Worm (Caenorhabditis elegans) whole organism, L4 larva: ENCODE measurements around the gene K08H10.10.

Experiments
- D1046.2 ChIP-seq: fragments of 200-800 bp; sonication (Bioruptor generic); IDR thresholded peaks from 2 replicates; pipeline ENCODE4 v1.3.6; 2022; ENCODE audit warnings: missing genetic modification characterization, missing compliant biosample characterization
- F10B5.3 ChIP-seq: sonication (generic microtip); optimal IDR thresholded peaks from 2 replicates; lab custom pipeline; 2016; ENCODE audit warnings: mild to moderate bottlenecking, missing genetic modification characterization, missing compliant biosample characterization
- F44E2.7 ChIP-seq: fragments of 200-800 bp; sonication (Bioruptor generic); IDR thresholded peaks from 2 replicates; pipeline ENCODE4 v2.1.2; 2022; ENCODE audit warnings: missing genetic modification characterization, missing compliant biosample characterization
- R02D3.7 ChIP-seq: fragments of 150-350 bp; sonication (generic microtip); optimal IDR thresholded peaks from 3 replicates; lab custom pipeline; 2014; ENCODE audit warnings: missing biosample characterization, missing genetic modification characterization
- T26A8.4 ChIP-seq: fragments of 200-800 bp; sonication (Bioruptor generic); IDR thresholded peaks from 2 replicates; pipeline ENCODE4 v1.3.6; 2022; ENCODE audit warnings: missing genetic modification characterization, missing compliant biosample characterization
- Y105C5A.15 ChIP-seq: fragments of 200-800 bp; sonication (Bioruptor generic); IDR thresholded peaks from 2 replicates; pipeline ENCODE4 v1.3.6; 2022; ENCODE audit warnings: missing genetic modification characterization, missing compliant biosample characterization
- Y48G9A.11 ChIP-seq: fragments of 200-800 bp; sonication (Bioruptor generic); IDR thresholded peaks from 2 replicates; pipeline ENCODE4 v1.3.6; 2022; ENCODE audit warnings: missing genetic modification reagents, missing genetic modification characterization, missing compliant biosample characterization
- Y75B8A.6 ChIP-seq: fragments of 200-800 bp; sonication (Bioruptor generic); IDR thresholded peaks from 2 replicates; pipeline ENCODE4 v1.3.6; 2022; ENCODE audit warnings: missing genetic modification reagents, missing genetic modification characterization, missing compliant biosample characterization
- ZK337.2 ChIP-seq: fragments of 200-800 bp; sonication (Bioruptor generic); IDR thresholded peaks from 2 replicates; pipeline ENCODE4 v1.3.6; 2022; ENCODE audit warnings: missing genetic modification reagents, missing genetic modification characterization, missing compliant biosample characterization
- aha-1 ChIP-seq: fragments of 150-350 bp; peaks from one replicate; lab custom pipeline; 2014; ENCODE audit warnings: missing biosample characterization, missing genetic modification characterization
- aly-2 ChIP-seq: sonication (generic microtip); optimal IDR thresholded peaks from 2 replicates; lab custom pipeline; 2018; ENCODE audit warnings: missing biosample characterization, missing genetic modification characterization
- ceh-20 ChIP-seq: fragments of 200-800 bp; sonication (Bioruptor generic); IDR thresholded peaks from 2 replicates; pipeline ENCODE4 v1.3.6; 2022; ENCODE audit warnings: missing genetic modification reagents, missing genetic modification characterization, missing compliant biosample characterization
- ceh-32 ChIP-seq: sonication (generic microtip); optimal IDR thresholded peaks from 2 replicates; lab custom pipeline; 2016; ENCODE audit warnings: mild to moderate bottlenecking, missing genetic modification characterization, missing compliant biosample characterization; ENCODE audit not compliant: poor library complexity
- ceh-44 ChIP-seq: fragments of 200-800 bp; sonication (Bioruptor generic); IDR thresholded peaks from 2 replicates; pipeline ENCODE4 v1.3.6; 2022; ENCODE audit warnings: missing genetic modification reagents, missing genetic modification characterization, missing compliant biosample characterization
- ceh-62 ChIP-seq: sonication (generic microtip); optimal IDR thresholded peaks from 2 replicates; lab custom pipeline; 2017; ENCODE audit warnings: missing biosample characterization, missing genetic modification characterization
- ces-1 ChIP-seq: fragments of 150-350 bp; sonication (generic microtip); optimal IDR thresholded peaks from 4 replicates; lab custom pipeline; 2014; ENCODE audit warnings: missing biosample characterization, missing genetic modification reagents, missing genetic modification characterization
- cey-2 ChIP-seq: sonication (generic microtip); optimal IDR thresholded peaks from 3 replicates; lab custom pipeline; 2017; ENCODE audit warnings: missing genetic modification characterization, mild to moderate bottlenecking, missing compliant biosample characterization, antibody characterized with exemption, borderline replicate concordance; ENCODE audit not compliant: insufficient read depth
- ctbp-1 ChIP-seq: fragments of 200-800 bp; sonication (Bioruptor generic); IDR thresholded peaks from 2 replicates; pipeline ENCODE4 v1.3.6; 2022; ENCODE audit warnings: missing genetic modification reagents, missing genetic modification characterization, missing compliant biosample characterization
- dmd-8 ChIP-seq: fragments of 200-800 bp; sonication (Bioruptor generic); IDR thresholded peaks from 2 replicates; pipeline ENCODE4 v1.3.6; 2022; ENCODE audit warnings: missing genetic modification characterization, missing compliant biosample characterization
- dpl-1 ChIP-seq: fragments of 150-350 bp; optimal IDR thresholded peaks from 2 replicates; lab custom pipeline; 2014; ENCODE audit warnings: missing biosample characterization, missing genetic modification reagents, missing genetic modification characterization
- duxl-1 ChIP-seq: sonication (generic microtip); optimal IDR thresholded peaks from 2 replicates; lab custom pipeline; 2016; ENCODE audit warnings: mild to moderate bottlenecking, missing genetic modification characterization, moderate library complexity, missing compliant biosample characterization; ENCODE audit not compliant: poor library complexity
- egl-43 ChIP-seq: fragments of 200-800 bp; sonication (Bioruptor generic); IDR thresholded peaks from 2 replicates; pipeline ENCODE4 v1.3.6; 2022; ENCODE audit warnings: missing genetic modification reagents, missing genetic modification characterization, missing compliant biosample characterization
- fkh-10 ChIP-seq: fragments of 150-350 bp; optimal IDR thresholded peaks from 2 replicates; lab custom pipeline; 2014; ENCODE audit warnings: missing biosample characterization, missing genetic modification reagents, missing genetic modification characterization
- fos-1 ChIP-seq: fragments of 150-350 bp; optimal IDR thresholded peaks from 2 replicates; lab custom pipeline; 2014; ENCODE audit warnings: missing biosample characterization, missing genetic modification characterization
- hlh-11 ChIP-seq: fragments of 200-800 bp; sonication (Bioruptor generic); optimal IDR thresholded peaks from 2 replicates; lab custom pipeline; 2018; ENCODE audit warnings: mild to moderate bottlenecking, missing genetic modification characterization, missing compliant biosample characterization
- hmg-1.1 ChIP-seq: fragments of 200-800 bp; sonication (Bioruptor generic); IDR thresholded peaks from 2 replicates; pipeline ENCODE4 v1.3.6; 2022; ENCODE audit warnings: missing genetic modification reagents, missing genetic modification characterization, missing compliant biosample characterization
- lin-15B ChIP-seq: fragments of 150-350 bp; sonication (generic microtip); optimal IDR thresholded peaks from 3 replicates; lab custom pipeline; 2014; ENCODE audit warnings: missing biosample characterization, missing genetic modification characterization
- lin-39 ChIP-seq: fragments of 150-350 bp; optimal IDR thresholded peaks from 2 replicates; lab custom pipeline; 2014; ENCODE audit warnings: missing biosample characterization, missing genetic modification reagents, missing genetic modification characterization
- lsy-2 ChIP-seq, 2 experiments: fragments of 150-350 bp in 1 of 2; sonication (generic microtip) in 1 of 2; optimal IDR thresholded peaks; 2 replicates each; lab custom pipeline; 2014 to 2017; ENCODE audit warnings: missing biosample characterization in 2 of 2, missing genetic modification characterization in 2 of 2
- madf-5 ChIP-seq, 2 experiments: fragments of 200-800 bp; sonication (Bioruptor generic); IDR thresholded peaks; 2 replicates each; pipeline ENCODE4 v1.3.6; 2022; ENCODE audit warnings: missing compliant biosample characterization in 2 of 2, missing genetic modification characterization in 2 of 2
- mdt-29 ChIP-seq: fragments of 200-800 bp; sonication (Bioruptor generic); IDR thresholded peaks from 2 replicates; pipeline ENCODE4 v1.3.6; 2022; ENCODE audit warnings: missing genetic modification reagents, missing genetic modification characterization, missing compliant biosample characterization
- mep-1 ChIP-seq: fragments of 150-350 bp; sonication (generic microtip); optimal IDR thresholded peaks from 3 replicates; lab custom pipeline; 2014; ENCODE audit warnings: missing biosample characterization, missing genetic modification characterization
- mxl-2 ChIP-seq: fragments of 200-800 bp; sonication (Bioruptor generic); conservative IDR thresholded peaks from 2 replicates; pipeline ENCODE4 v1.3.6; 2022; ENCODE audit warnings: missing genetic modification reagents, missing genetic modification characterization, missing compliant biosample characterization
- mxl-3 ChIP-seq: fragments of 200-800 bp; sonication (Bioruptor generic); optimal IDR thresholded peaks from 2 replicates; lab custom pipeline; 2018; ENCODE audit warnings: mild to moderate bottlenecking, missing genetic modification characterization, missing compliant biosample characterization
- nhr-10 ChIP-seq: fragments of 150-350 bp; optimal IDR thresholded peaks from 2 replicates; lab custom pipeline; 2014; ENCODE audit warnings: missing biosample characterization, missing genetic modification characterization
- nhr-102 ChIP-seq: sonication (generic microtip); optimal IDR thresholded peaks from 2 replicates; lab custom pipeline; 2016; ENCODE audit warnings: mild to moderate bottlenecking, missing genetic modification characterization, moderate library complexity, missing compliant biosample characterization
- nhr-237 ChIP-seq: sonication (generic microtip); optimal IDR thresholded peaks from 2 replicates; lab custom pipeline; 2017; ENCODE audit warnings: missing biosample characterization, missing genetic modification characterization
- nhr-25 ChIP-seq: sonication (generic microtip); optimal IDR thresholded peaks from 2 replicates; lab custom pipeline; 2017; ENCODE audit warnings: missing genetic modification characterization, mild to moderate bottlenecking, missing compliant biosample characterization, antibody characterized with exemption, moderate library complexity, borderline replicate concordance; ENCODE audit not compliant: insufficient read depth
- nhr-28 ChIP-seq: fragments of 150-350 bp; optimal IDR thresholded peaks from 2 replicates; lab custom pipeline; 2014; ENCODE audit warnings: missing biosample characterization, missing genetic modification characterization
- nhr-48 ChIP-seq: sonication (generic microtip); optimal IDR thresholded peaks from 2 replicates; lab custom pipeline; 2016; ENCODE audit warnings: mild to moderate bottlenecking, missing genetic modification characterization, missing compliant biosample characterization
- nhr-77 ChIP-seq: fragments of 150-350 bp; optimal IDR thresholded peaks from 2 replicates; lab custom pipeline; 2014; ENCODE audit warnings: missing biosample characterization, missing genetic modification characterization
- pha-4 ChIP-seq, 2 experiments: fragments of 150-350 bp in 1 of 2; fragments of 200-800 bp in 1 of 2; sonication (Bioruptor generic) in 1 of 2; IDR thresholded peaks in 1 of 2; optimal IDR thresholded peaks in 1 of 2; 2 replicates each; pipeline versions ENCODE4 v1.3.6 to Lab custom; 2014 to 2022; ENCODE audit warnings: missing genetic modification characterization in 2 of 2, missing genetic modification reagents in 2 of 2, missing biosample characterization in 1 of 2, missing compliant biosample characterization in 1 of 2
- snpc-4 ChIP-seq: fragments of 150-350 bp; optimal IDR thresholded peaks from 2 replicates; lab custom pipeline; 2014; ENCODE audit warnings: missing biosample characterization, missing genetic modification characterization
- spr-1 ChIP-seq: sonication (generic microtip); optimal IDR thresholded peaks from 2 replicates; lab custom pipeline; 2016; ENCODE audit warnings: mild to moderate bottlenecking, missing genetic modification characterization, missing compliant biosample characterization
- tag-97 ChIP-seq: fragments of 200-800 bp; sonication (Bioruptor generic); IDR thresholded peaks from 2 replicates; pipeline ENCODE4 v1.3.6; 2022; ENCODE audit warnings: missing genetic modification characterization, missing compliant biosample characterization
- unc-39 ChIP-seq: sonication (generic microtip); optimal IDR thresholded peaks from 2 replicates; lab custom pipeline; 2017; ENCODE audit warnings: missing biosample characterization, missing genetic modification characterization
- vab-7 ChIP-seq: fragments of 200-800 bp; sonication (Bioruptor generic); IDR thresholded peaks from 2 replicates; pipeline ENCODE4 v1.3.6; 2022; ENCODE audit warnings: missing genetic modification reagents, missing genetic modification characterization, missing compliant biosample characterization
- zfp-2 ChIP-seq: sonication (generic microtip); optimal IDR thresholded peaks from 2 replicates; lab custom pipeline; 2016; ENCODE audit warnings: mild to moderate bottlenecking, missing genetic modification characterization, missing compliant biosample characterization
- zip-11 ChIP-seq: fragments of 200-800 bp; sonication (Bioruptor generic); IDR thresholded peaks from 2 replicates; pipeline ENCODE4 v1.3.6; 2022; ENCODE audit warnings: missing genetic modification characterization, missing compliant biosample characterization
- zip-2 ChIP-seq: fragments of 150-350 bp; optimal IDR thresholded peaks from 2 replicates; lab custom pipeline; 2014; ENCODE audit warnings: missing biosample characterization, missing genetic modification characterization

The K08H10.10 gene

ce11 chrV:10036275-10036674 lies 35.4 kb downstream of the K08H10.10 start, which contains the start of gene T06E8.2 (continued):
- TF ChIP-seq T26A8.4 (GFP tag; lab: Robert Waterston, UW): 0 out of 2 replicates have a peak, but pooled peaks have one; percentile 24
- no peak for TF ChIP-seq zip-2
- TF ChIP-seq ctbp-1 (GFP tag; lab: Robert Waterston, UW): no peak
- no peak for TF ChIP-seq aly-2 (tag; lab: Kevin White, UChicago)
- TF ChIP-seq Y105C5A.15 (GFP tag; lab: Robert Waterston, UW): no peak
- no peak for TF ChIP-seq unc-39 (tag; lab: Kevin White, UChicago)
- no peak for TF ChIP-seq nhr-237
- TF ChIP-seq F10B5.3: no peak
- no peak for TF ChIP-seq mxl-2 (GFP tag; lab: Robert Waterston, UW)
- no peak for TF ChIP-seq Y48G9A.11 (GFP tag; lab: Robert Waterston, UW)
- TF ChIP-seq madf-5 (GFP tag; IDR thresholded peaks at IDR 0.05; lab: Robert Waterston, UW): no peak
- no peak for TF ChIP-seq mdt-29
- no peak for TF ChIP-seq nhr-102
- TF ChIP-seq zfp-2 (tag; lab: Kevin White, UChicago): no peak
- TF ChIP-seq fkh-10 (GFP tag; lab: Kevin White, UChicago): no peak
- no peak for TF ChIP-seq lin-39 (tag; lab: Kevin White, UChicago)
- TF ChIP-seq ces-1: no peak
- TF ChIP-seq ZK337.2: no peak
- TF ChIP-seq Y75B8A.6 (GFP tag; lab: Robert Waterston, UW): no peak
- no peak for TF ChIP-seq spr-1
- no peak for TF ChIP-seq duxl-1
- TF ChIP-seq nhr-77 (tag; lab: Kevin White, UChicago): no peak
- TF ChIP-seq mep-1 (tag; lab: Kevin White, UChicago): peak; percentile 64
- peak; percentile 27; the same call in 1 of the 2 replicates for TF ChIP-seq hmg-1.1 (GFP tag; lab: Robert Waterston, UW)
- TF ChIP-seq lsy-2 (tag; optimal IDR thresholded peaks at IDR 0.05; lab: Kevin White, UChicago): peak in 1 of 2 experiments; percentile 54
- no peak for TF ChIP-seq D1046.2 (GFP tag; lab: Robert Waterston, UW)
- TF ChIP-seq tag-97 (GFP tag; lab: Robert Waterston, UW): no peak
- no peak for TF ChIP-seq lin-15B (tag; lab: Kevin White, UChicago)
- no peak for TF ChIP-seq R02D3.7 (tag; lab: Kevin White, UChicago)
- peak; percentile 16 for TF ChIP-seq dpl-1 (GFP tag; lab: Kevin White, UChicago)
- peak; percentile 35 for TF ChIP-seq aha-1
- TF ChIP-seq, all 104 proteins: peak for 23

DNA sequence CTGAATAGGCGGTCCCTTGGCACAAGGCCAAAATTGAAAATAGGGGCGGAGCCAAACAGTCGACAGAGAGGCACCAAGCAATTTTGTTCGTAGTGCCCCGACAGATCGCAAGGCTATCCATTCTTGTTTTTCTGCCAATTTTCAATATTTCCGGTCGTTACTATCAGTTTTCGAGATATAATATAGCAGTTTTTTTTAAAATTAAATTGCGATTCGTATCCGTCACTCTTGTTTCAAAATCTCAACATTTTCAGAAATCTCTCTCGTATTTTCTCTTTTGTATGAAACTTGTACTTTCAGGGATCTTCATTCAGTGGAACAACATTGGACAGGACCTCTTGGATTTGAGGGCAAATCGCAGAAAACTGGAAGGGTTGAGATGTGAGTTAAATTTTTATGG lies 36.2 kb downstream of the K08H10.10 start, which contains the start of gene F57A8.1:
Gene F57A8.1, plus strand, starts transcription at position 301 of the 400 bp plus-strand sequence.
- TF ChIP-seq nhr-48 (no peak), ceh-32 (tag; lab: Kevin White, UChicago) (no peak), nhr-10 (tag; lab: Kevin White, UChicago) (no peak), nhr-102 (no peak), aha-1 (no peak), snpc-4 (tag; lab: Kevin White, UChicago) (no peak), dmd-8 (GFP tag; lab: Robert Waterston, UW) (no peak), egl-43 (no peak), ceh-62 (tag; lab: Kevin White, UChicago) (no peak)

- no peak for TF ChIP-seq snpc-4 (tag; lab: Kevin White, UChicago)
- no peak for TF ChIP-seq zip-11
- peak; percentile 68 for TF ChIP-seq mxl-3 (GFP tag; lab: Kevin White, UChicago)
- TF ChIP-seq F44E2.7 (GFP tag; lab: Robert Waterston, UW): no peak
- TF ChIP-seq R02D3.7 (tag; lab: Kevin White, UChicago): no peak
- no peak for TF ChIP-seq nhr-10 (tag; lab: Kevin White, UChicago)
- TF ChIP-seq fos-1 (tag; lab: Kevin White, UChicago): no peak
- no peak for TF ChIP-seq ceh-44
- TF ChIP-seq ceh-20 (GFP tag; lab: Robert Waterston, UW): peak; percentile 56; the same call in 1 of the 2 replicates
- TF ChIP-seq vab-7 (GFP tag; lab: Robert Waterston, UW): no peak
- peak; percentile 1 for TF ChIP-seq nhr-25
- peak; percentile 90 for TF ChIP-seq nhr-28
- peak; percentile 97 for TF ChIP-seq aha-1
- TF ChIP-seq pha-4 (GFP tag; IDR thresholded peaks at IDR 0.05; lab: Robert Waterston, UW): peak; percentile 25; the same call in 1 of the 2 replicates
- TF ChIP-seq pha-4 (tag; optimal IDR thresholded peaks at IDR 0.05; lab: Kevin White, UChicago): peak; percentile 22
- no peak for TF ChIP-seq D1046.2 (GFP tag; lab: Robert Waterston, UW)
- no peak for TF ChIP-seq cey-2 (tag; lab: Kevin White, UChicago)
- peak; percentile 91 for TF ChIP-seq hlh-11
Measured at ce11 chrV:10039837-10040236, 39.0 kb downstream of the K08H10.10 start.
